Worm (Caenorhabditis elegans) whole organism, L1 larva: ENCODE results near the gene gnrr-5.

Source experiments
- C16A3.4 ChIP-seq: fragments of 150-350 bp; optimal IDR thresholded peaks from 2 replicates; lab custom pipeline; 2014; ENCODE audit warnings: missing biosample characterization, missing genetic modification characterization
- F16B12.6 ChIP-seq: fragments of 150-350 bp; optimal IDR thresholded peaks from 2 replicates; lab custom pipeline; 2014; ENCODE audit warnings: missing biosample characterization, missing genetic modification characterization
- Y116A8C.19 ChIP-seq: sonication (generic microtip); optimal IDR thresholded peaks from 2 replicates; lab custom pipeline; 2016; ENCODE audit warnings: missing compliant biosample characterization, missing genetic modification characterization, borderline replicate concordance
- ama-1 ChIP-seq: fragments of 150-350 bp; optimal IDR thresholded peaks from 2 replicates; lab custom pipeline; 2014
- ceh-63 ChIP-seq: fragments of 200-800 bp; sonication (Bioruptor generic); optimal IDR thresholded peaks from 2 replicates; lab custom pipeline; 2018; ENCODE audit warnings: mild to moderate bottlenecking, missing genetic modification characterization, missing compliant biosample characterization
- ceh-88 ChIP-seq: fragments of 200-800 bp; sonication (Bioruptor generic); IDR thresholded peaks from 2 replicates; pipeline ENCODE4 v1.3.6; 2022; ENCODE audit warnings: missing genetic modification characterization, missing compliant biosample characterization
- ceh-90 ChIP-seq: sonication (generic microtip); optimal IDR thresholded peaks from 2 replicates; lab custom pipeline; 2016; ENCODE audit warnings: missing genetic modification characterization, missing compliant biosample characterization
- ces-1 ChIP-seq: fragments of 150-350 bp; optimal IDR thresholded peaks from 2 replicates; lab custom pipeline; 2014; ENCODE audit warnings: missing biosample characterization, missing genetic modification reagents, missing genetic modification characterization
- dpl-1 ChIP-seq, 3 experiments: fragments of 150-350 bp in 2 of 3; sonication (generic microtip) in 1 of 3; optimal IDR thresholded peaks; 2 replicates each; lab custom pipeline; 2014 to 2017; ENCODE audit warnings: missing biosample characterization in 3 of 3, missing genetic modification characterization in 3 of 3, missing genetic modification reagents in 3 of 3
- efl-1 ChIP-seq, 4 experiments: fragments of 150-350 bp; optimal IDR thresholded peaks in 3 of 4; peaks in 1 of 4; 1 replicate in 1 of 4; 2 replicates in 3 of 4; lab custom pipeline; 2014; ENCODE audit warnings: missing biosample characterization in 2 of 4, missing genetic modification characterization in 2 of 4, missing genetic modification reagents in 2 of 4
- egl-13 ChIP-seq: sonication (generic microtip); optimal IDR thresholded peaks from 2 replicates; lab custom pipeline; 2016; ENCODE audit warnings: missing genotype, missing genetic modification reagents, missing genetic modification characterization, missing compliant biosample characterization
- egl-27 ChIP-seq, 2 experiments: fragments of 150-350 bp in 1 of 2; sonication (generic microtip); optimal IDR thresholded peaks; 3 replicates each; lab custom pipeline; 2017 to 2018; ENCODE audit warnings: missing biosample characterization in 2 of 2, missing genetic modification characterization in 2 of 2, missing genetic modification reagents in 2 of 2
- elt-2 ChIP-seq: sonication (generic microtip); optimal IDR thresholded peaks from 2 replicates; lab custom pipeline; 2016; ENCODE audit warnings: missing genetic modification characterization, mild to moderate bottlenecking, inconsistent platforms, missing compliant biosample characterization, missing genetic modification reagents
- ets-5 ChIP-seq: fragments of 200-800 bp; sonication (Bioruptor generic); IDR thresholded peaks from 2 replicates; pipeline ENCODE4 v1.3.6; 2022; ENCODE audit warnings: missing genetic modification characterization, missing compliant biosample characterization
- fkh-4 ChIP-seq: sonication (generic microtip); optimal IDR thresholded peaks from 2 replicates; lab custom pipeline; 2016; ENCODE audit warnings: missing compliant biosample characterization, missing genetic modification characterization, borderline replicate concordance
- fkh-8 ChIP-seq: sonication (generic microtip); optimal IDR thresholded peaks from 2 replicates; lab custom pipeline; 2016; ENCODE audit warnings: mild to moderate bottlenecking, missing genetic modification characterization, missing compliant biosample characterization
- fos-1 ChIP-seq: fragments of 150-350 bp; optimal IDR thresholded peaks from 2 replicates; lab custom pipeline; 2014; ENCODE audit warnings: missing biosample characterization, missing genetic modification characterization
- grh-1 ChIP-seq: fragments of 200-800 bp; sonication (Bioruptor generic); IDR thresholded peaks from 2 replicates; pipeline ENCODE4 v1.3.6; 2022; ENCODE audit warnings: missing genetic modification reagents, missing genetic modification characterization, missing compliant biosample characterization
- hlh-17 ChIP-seq: fragments of 200-800 bp; sonication (Bioruptor generic); optimal IDR thresholded peaks from 2 replicates; lab custom pipeline; 2018; ENCODE audit warnings: missing genetic modification characterization, mild to moderate bottlenecking, missing compliant biosample characterization, moderate library complexity, borderline replicate concordance
- irx-1 ChIP-seq: sonication (generic microtip); optimal IDR thresholded peaks from 2 replicates; lab custom pipeline; 2016; ENCODE audit warnings: missing genetic modification characterization, missing compliant biosample characterization
- jun-1 ChIP-seq: fragments of 150-350 bp; optimal IDR thresholded peaks from 2 replicates; lab custom pipeline; 2014; ENCODE audit warnings: missing biosample characterization, missing genetic modification reagents, missing genetic modification characterization
- lin-15B ChIP-seq: fragments of 150-350 bp; sonication (generic microtip); optimal IDR thresholded peaks from 3 replicates; lab custom pipeline; 2014; ENCODE audit warnings: missing biosample characterization, missing genetic modification characterization
- lsy-2 ChIP-seq, 2 experiments: fragments of 150-350 bp; optimal IDR thresholded peaks; 2 replicates each; lab custom pipeline; 2014; ENCODE audit warnings: missing biosample characterization in 2 of 2, missing genetic modification characterization in 2 of 2
- mdl-1 ChIP-seq, 2 experiments: fragments of 150-350 bp; optimal IDR thresholded peaks; 2 replicates each; lab custom pipeline; 2014 to 2017; ENCODE audit warnings: missing biosample characterization in 2 of 2, missing genetic modification characterization in 2 of 2, inconsistent platforms in 1 of 2
- mep-1 ChIP-seq: fragments of 150-350 bp; optimal IDR thresholded peaks from 2 replicates; lab custom pipeline; 2014; ENCODE audit warnings: missing biosample characterization, missing genetic modification characterization
- nhr-19 ChIP-seq: fragments of 200-800 bp; sonication (Bioruptor generic); conservative IDR thresholded peaks from 2 replicates; pipeline ENCODE4 v1.3.6; 2022; ENCODE audit warnings: missing genetic modification characterization, missing compliant biosample characterization
- nhr-20 ChIP-seq: sonication (generic microtip); optimal IDR thresholded peaks from 2 replicates; lab custom pipeline; 2016; ENCODE audit warnings: mild to moderate bottlenecking, missing genetic modification characterization, missing compliant biosample characterization
- nhr-237 ChIP-seq: fragments of 150-350 bp; optimal IDR thresholded peaks from 2 replicates; lab custom pipeline; 2014; ENCODE audit warnings: missing biosample characterization, missing genetic modification characterization
- nhr-28 ChIP-seq: fragments of 150-350 bp; optimal IDR thresholded peaks from 2 replicates; lab custom pipeline; 2014; ENCODE audit warnings: missing biosample characterization, missing genetic modification characterization
- nhr-47 ChIP-seq: sonication (generic microtip); optimal IDR thresholded peaks from 2 replicates; lab custom pipeline; 2016; ENCODE audit warnings: mild to moderate bottlenecking, missing genetic modification characterization, moderate library complexity, missing compliant biosample characterization
- nhr-71 ChIP-seq: sonication (generic microtip); optimal IDR thresholded peaks from 2 replicates; lab custom pipeline; 2016; ENCODE audit warnings: mild to moderate bottlenecking, missing genetic modification characterization, moderate library complexity, missing compliant biosample characterization
- nhr-76 ChIP-seq: sonication (generic microtip); optimal IDR thresholded peaks from 2 replicates; lab custom pipeline; 2017; ENCODE audit warnings: missing biosample characterization, missing genetic modification characterization
- nhr-90 ChIP-seq: sonication (generic microtip); optimal IDR thresholded peaks from 2 replicates; lab custom pipeline; 2016; ENCODE audit warnings: mild to moderate bottlenecking, missing genetic modification characterization, missing compliant biosample characterization; ENCODE audit not compliant: poor library complexity
- pag-3 ChIP-seq: sonication (generic microtip); optimal IDR thresholded peaks from 2 replicates; lab custom pipeline; 2017; ENCODE audit warnings: missing genetic modification characterization, mild to moderate bottlenecking, missing compliant biosample characterization, antibody characterized with exemption, borderline replicate concordance; ENCODE audit not compliant: insufficient read depth
- pax-3 ChIP-seq: fragments of 200-800 bp; sonication (Bioruptor generic); optimal IDR thresholded peaks from 2 replicates; lab custom pipeline; 2018; ENCODE audit warnings: mild to moderate bottlenecking, missing genetic modification characterization, moderate library complexity, missing compliant biosample characterization
- rnt-1 ChIP-seq: sonication (generic microtip); optimal IDR thresholded peaks from 2 replicates; lab custom pipeline; 2016; ENCODE audit warnings: mild to moderate bottlenecking, missing genetic modification characterization, moderate library complexity, missing compliant biosample characterization
- skn-1 ChIP-seq: fragments of 150-350 bp; optimal IDR thresholded peaks from 2 replicates; lab custom pipeline; 2014; ENCODE audit warnings: missing biosample characterization, missing genetic modification characterization
- snpc-4 ChIP-seq: fragments of 150-350 bp; optimal IDR thresholded peaks from 2 replicates; lab custom pipeline; 2014; ENCODE audit warnings: missing biosample characterization, missing genetic modification characterization
- snu-23 ChIP-seq: sonication (generic microtip); optimal IDR thresholded peaks from 2 replicates; lab custom pipeline; 2016; ENCODE audit warnings: missing genetic modification characterization, missing compliant biosample characterization
- tlp-1 ChIP-seq: fragments of 150-350 bp; optimal IDR thresholded peaks from 2 replicates; lab custom pipeline; 2014; ENCODE audit warnings: missing biosample characterization, missing genetic modification characterization
- unc-130 ChIP-seq: fragments of 150-350 bp; optimal IDR thresholded peaks from 2 replicates; lab custom pipeline; 2017; ENCODE audit warnings: missing biosample characterization, missing genetic modification characterization, inconsistent platforms
- unc-30 ChIP-seq: sonication (generic microtip); optimal IDR thresholded peaks from 2 replicates; lab custom pipeline; 2017; ENCODE audit warnings: missing biosample characterization, missing genetic modification characterization
- unc-62 ChIP-seq: fragments of 150-350 bp; optimal IDR thresholded peaks from 2 replicates; lab custom pipeline; 2014; ENCODE audit warnings: missing biosample characterization, missing genetic modification reagents, missing genetic modification characterization
- unc-86 ChIP-seq: sonication (generic microtip); optimal IDR thresholded peaks from 2 replicates; lab custom pipeline; 2016; ENCODE audit warnings: missing genetic modification characterization, missing compliant biosample characterization
- unc-98 ChIP-seq: fragments of 200-800 bp; sonication (Bioruptor generic); IDR thresholded peaks from 2 replicates; pipeline ENCODE4 v1.3.6; 2022; ENCODE audit warnings: missing genetic modification characterization, missing compliant biosample characterization
- vab-15 ChIP-seq: sonication (generic microtip); optimal IDR thresholded peaks from 2 replicates; lab custom pipeline; 2017; ENCODE audit warnings: missing genotype, mild to moderate bottlenecking, missing genetic modification characterization, missing compliant biosample characterization
- xbp-1 ChIP-seq: sonication (generic microtip); optimal IDR thresholded peaks from 2 replicates; lab custom pipeline; 2016; ENCODE audit warnings: missing genetic modification characterization, missing compliant biosample characterization
- zag-1 ChIP-seq: fragments of 150-350 bp; optimal IDR thresholded peaks from 2 replicates; lab custom pipeline; 2014; ENCODE audit warnings: missing biosample characterization, missing genetic modification characterization
- zip-4 ChIP-seq: fragments of 200-800 bp; sonication (Bioruptor generic); optimal IDR thresholded peaks from 2 replicates; lab custom pipeline; 2018; ENCODE audit warnings: mild to moderate bottlenecking, missing genetic modification characterization, moderate library complexity, missing compliant biosample characterization
- ztf-11 ChIP-seq, 2 experiments: sonication (generic microtip); optimal IDR thresholded peaks; 2 replicates each; lab custom pipeline; 2016 to 2017; ENCODE audit warnings: missing genetic modification characterization in 2 of 2, missing biosample characterization in 1 of 2, missing compliant biosample characterization in 1 of 2
- ztf-4 ChIP-seq: fragments of 150-350 bp; optimal IDR thresholded peaks from 2 replicates; lab custom pipeline; 2014; ENCODE audit warnings: missing biosample characterization, missing genetic modification characterization

Gene gnrr-5

DNA sequence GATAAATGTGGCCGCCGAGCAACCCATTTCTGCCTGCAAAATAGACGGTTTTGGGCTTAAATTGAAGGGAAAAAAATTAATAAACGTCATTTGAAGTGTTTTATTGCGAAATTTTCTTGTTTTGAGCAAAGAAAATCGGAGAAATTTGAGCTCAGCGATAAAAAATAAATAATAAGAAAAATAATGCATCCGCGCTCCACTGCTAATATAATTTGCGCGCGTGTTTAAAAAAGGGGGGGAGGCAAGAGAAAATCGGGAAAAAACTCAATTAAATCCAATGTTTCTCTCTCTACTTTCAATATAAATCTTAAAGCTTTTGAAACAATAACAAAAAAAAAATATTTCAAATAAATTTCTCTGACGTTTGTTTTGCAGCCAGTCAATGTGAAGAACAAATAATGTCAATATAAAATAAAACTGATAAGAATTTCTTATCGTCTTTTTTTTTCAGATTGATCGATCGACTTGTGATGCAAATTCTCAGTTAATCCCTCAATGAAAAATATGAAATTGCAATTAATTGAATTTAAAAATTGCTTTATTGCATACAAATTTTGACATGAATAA, 3.9 kb downstream of the gnrr-5 start, which contains the start of gene rft-2:
rft-2 (minus strand) TSS at position 41 of the 567 bp plus-strand sequence.
- TF ChIP-seq egl-13 (tag; lab: Kevin White, UChicago) (peak; percentile 24), egl-27 (tag; optimal IDR thresholded peaks at IDR 0.05; lab: Kevin White, UChicago) (no peak), ets-5 (GFP tag; lab: Robert Waterston, UW) (no peak), lin-15B (tag; lab: Kevin White, UChicago) (peak; percentile 1), rnt-1 (tag; lab: Kevin White, UChicago) (peak; percentile 53), fos-1 (tag; lab: Kevin White, UChicago) (peak; percentile 16), mdl-1 (tag; optimal IDR thresholded peaks at IDR 0.05; lab: Kevin White, UChicago) (peak in 1 of 2 experiments; percentile 22), irx-1 (peak; percentile 58), jun-1 (tag; lab: Kevin White, UChicago) (peak; percentile 16), efl-1 (optimal IDR thresholded peaks at IDR 0.05; lab: Kevin White, UChicago) (peak; percentile 92 to 96), efl-1 (GFP tag; optimal IDR thresholded peaks at IDR 0.05 in 1 of 2; lab: Kevin White, UChicago) (peak; percentile 96 to 99), xbp-1 (tag; lab: Kevin White, UChicago) (peak; percentile 58), nhr-71 (tag; lab: Kevin White, UChicago) (peak; percentile 76), ztf-11 (tag; optimal IDR thresholded peaks at IDR 0.05; lab: Kevin White, UChicago) (no peak), dpl-1 (GFP tag; optimal IDR thresholded peaks at IDR 0.05; lab: Kevin White, UChicago) (peak; percentile 93 to 96 (median 95)), unc-98 (GFP tag; lab: Robert Waterston, UW) (no peak), snu-23 (GFP tag; lab: Kevin White, UChicago) (peak; percentile 69), fkh-8 (tag; lab: Kevin White, UChicago) (peak; percentile 53), tlp-1 (tag; lab: Kevin White, UChicago) (no peak), skn-1 (tag; lab: Kevin White, UChicago) (peak; percentile 51), vab-15 (tag; lab: Kevin White, UChicago) (peak; percentile 29), unc-130 (tag; lab: Kevin White, UChicago) (no peak), unc-86 (peak; percentile 46), fkh-4 (no peak), ztf-4 (tag; lab: Kevin White, UChicago) (no peak), pax-3 (tag; lab: Kevin White, UChicago) (no peak), nhr-28 (no peak), nhr-90 (tag; lab: Kevin White, UChicago) (peak; percentile 58), nhr-237 (tag; lab: Kevin White, UChicago) (no peak), C16A3.4 (tag; lab: Kevin White, UChicago) (peak; percentile 39), hlh-17 (GFP tag; lab: Kevin White, UChicago) (no peak), snpc-4 (tag; lab: Kevin White, UChicago) (peak; percentile 44), zag-1 (tag; lab: Kevin White, UChicago) (no peak), nhr-47 (peak; percentile 81), unc-62 (GFP tag; lab: Kevin White, UChicago) (no peak), ces-1 (GFP tag; lab: Kevin White, UChicago) (no peak), Y116A8C.19 (tag; lab: Kevin White, UChicago) (no peak), pag-3 (tag; lab: Kevin White, UChicago) (no peak), ceh-63 (GFP tag; lab: Kevin White, UChicago) (no peak), nhr-20 (tag; lab: Kevin White, UChicago) (peak; percentile 59), nhr-19 (GFP tag; lab: Robert Waterston, UW) (peak; percentile 50), ama-1 (lab: Kevin White, UChicago) (no peak), zip-4 (GFP tag; lab: Kevin White, UChicago) (no peak), ceh-88 (GFP tag; lab: Robert Waterston, UW) (no peak), unc-30 (tag; lab: Kevin White, UChicago) (no peak), grh-1 (GFP tag; lab: Robert Waterston, UW) (0 out of 2 replicates have a peak, but pooled peaks have one; percentile 18), nhr-76 (tag; lab: Kevin White, UChicago) (no peak), mep-1 (tag; lab: Kevin White, UChicago) (peak; percentile 62), ceh-90 (tag; lab: Kevin White, UChicago) (no peak), lsy-2 (tag; optimal IDR thresholded peaks at IDR 0.05; lab: Kevin White, UChicago) (peak; percentile 71 to 80), F16B12.6 (tag; lab: Kevin White, UChicago) (peak; percentile 36), elt-2 (tag; lab: Kevin White, UChicago) (peak; percentile 56)
